Fruit fly (Drosophila melanogaster): ENCODE data around the gene mei-38.
A peak's percentile ranks its signal among the peaks of the same experiment; 100 is the strongest.

Gene mei-38

DNA sequence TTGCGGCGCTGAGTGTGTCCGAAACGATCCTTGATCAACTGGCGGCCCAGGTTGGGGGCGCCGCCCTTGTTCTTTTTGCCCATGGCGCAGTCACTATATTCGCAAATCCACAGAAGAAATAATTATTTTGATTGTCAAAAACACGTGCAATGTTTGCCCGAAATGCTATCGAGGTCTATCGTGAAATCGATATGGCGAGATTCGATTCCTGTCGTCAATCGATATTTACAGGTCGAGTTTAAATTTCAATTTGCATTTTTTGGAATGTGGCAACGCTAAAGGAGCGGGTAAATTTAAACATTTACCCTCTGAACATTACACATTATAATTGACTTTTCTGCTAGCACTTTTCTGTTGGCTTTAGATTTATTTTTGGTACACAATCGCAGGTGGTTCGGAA lies 12.8 kb upstream of the mei-38 start, which contains the start of gene Ns3:
TSS of gene Ns3 (minus strand) at position 188 of the 400 bp plus-strand sequence.
- no peak for TF ChIP-seq CG1620 (GFP tag; optimal IDR thresholded peaks at IDR 0.05)
- no peak for TF ChIP-seq pad (GFP tag; optimal IDR thresholded peaks at IDR 0.05)
- TF ChIP-seq ovo (GFP tag; optimal IDR thresholded peaks at IDR 0.05), result no peak
- no peak for TF ChIP-seq kay (GFP tag; ENCODE audit: borderline replicate concordance)
- no peak for TF ChIP-seq CG11617 (GFP tag; optimal IDR thresholded peaks at IDR 0.05)
- no peak for TF ChIP-seq CG5204 (GFP tag; optimal IDR thresholded peaks at IDR 0.05)
- no peak for TF ChIP-seq Hr96 (GFP tag; optimal IDR thresholded peaks at IDR 0.05)
- TF ChIP-seq toe (GFP tag; optimal IDR thresholded peaks at IDR 0.05), result no peak
- TF ChIP-seq tj (GFP tag; optimal IDR thresholded peaks at IDR 0.05), result no peak
- TF ChIP-seq CG7101 (tag; optimal IDR thresholded peaks at IDR 0.05), result no peak
- TF ChIP-seq bab1 (GFP tag; optimal IDR thresholded peaks at IDR 0.05), result peak; percentile 46
- peak; percentile 99 for TF ChIP-seq Mnt (GFP tag; optimal IDR thresholded peaks at IDR 0.05)
- no peak for TF ChIP-seq CG12768 (GFP tag; optimal IDR thresholded peaks at IDR 0.05)

- no peak for TF ChIP-seq CG7101 (tag; optimal IDR thresholded peaks at IDR 0.05)
- no peak for TF ChIP-seq kay (GFP tag; ENCODE audit: borderline replicate concordance)
- TF ChIP-seq cic (GFP tag; optimal IDR thresholded peaks at IDR 0.05), result no peak
- no peak for TF ChIP-seq toe (GFP tag; optimal IDR thresholded peaks at IDR 0.05)
- TF ChIP-seq Mnt (GFP tag; optimal IDR thresholded peaks at IDR 0.05), result no peak
- no peak for TF ChIP-seq CG1620 (GFP tag; optimal IDR thresholded peaks at IDR 0.05)
- no peak for TF ChIP-seq CG14711 (tag; optimal IDR thresholded peaks at IDR 0.05)
- TF ChIP-seq CG5204 (GFP tag; optimal IDR thresholded peaks at IDR 0.05), result no peak
- no peak for TF ChIP-seq tj (GFP tag; optimal IDR thresholded peaks at IDR 0.05)
- TF ChIP-seq ovo (GFP tag; optimal IDR thresholded peaks at IDR 0.05), result no peak
- TF ChIP-seq Clk (GFP tag; optimal IDR thresholded peaks at IDR 0.05), result no peak
- TF ChIP-seq CG7045 (GFP tag; optimal IDR thresholded peaks at IDR 0.05), result no peak
- no peak for TF ChIP-seq CG33017 (tag; optimal IDR thresholded peaks at IDR 0.05)
- no peak for TF ChIP-seq bab1 (GFP tag; optimal IDR thresholded peaks at IDR 0.05)
- no peak for TF ChIP-seq cnc (optimal IDR thresholded peaks at IDR 0.05)
Measured at dm6 chrX:1465707-1466504, 11.0 kb upstream of the mei-38 start, which contains the start of the genes O-fut2 and CG14777. Gene O-fut2 (minus strand): TSS chrX:1465996. Gene CG14777 (plus strand): TSS chrX:1466134.

- TF ChIP-seq pad (GFP tag; optimal IDR thresholded peaks at IDR 0.05) (peak; percentile 73), ovo (GFP tag; optimal IDR thresholded peaks at IDR 0.05) (peak; percentile 68), CG11617 (GFP tag; optimal IDR thresholded peaks at IDR 0.05) (peak; percentile 25), Crg-1 (GFP tag; optimal IDR thresholded peaks at IDR 0.05) (no peak), CG7101 (tag; optimal IDR thresholded peaks at IDR 0.05) (peak; percentile 10), Hr96 (GFP tag; optimal IDR thresholded peaks at IDR 0.05) (peak; percentile 52), Mnt (GFP tag; optimal IDR thresholded peaks at IDR 0.05) (peak; percentile 89), CG1620 (GFP tag; optimal IDR thresholded peaks at IDR 0.05) (no peak), CG33017 (tag; optimal IDR thresholded peaks at IDR 0.05) (no peak), tj (GFP tag; optimal IDR thresholded peaks at IDR 0.05) (peak; percentile 94), CG7045 (GFP tag; optimal IDR thresholded peaks at IDR 0.05) (no peak), bab1 (GFP tag; optimal IDR thresholded peaks at IDR 0.05) (peak; percentile 6), cnc (optimal IDR thresholded peaks at IDR 0.05) (peak; percentile 65 to 93), cic (GFP tag; optimal IDR thresholded peaks at IDR 0.05) (peak; percentile 99), CG12768 (GFP tag; optimal IDR thresholded peaks at IDR 0.05) (peak; percentile 17), CG14711 (tag; optimal IDR thresholded peaks at IDR 0.05) (no peak)
Measured at dm6 chrX:1466505-1467381, 10.1 kb upstream of the mei-38 start.

dm6 chrX:1467382-1467592 lies 9.6 kb upstream of the mei-38 start, which contains the start of gene CG14778:
Gene CG14778 (plus strand): TSS chrX:1467493.
- TF ChIP-seq cnc (optimal IDR thresholded peaks at IDR 0.05), result no peak
- TF ChIP-seq CG5204 (GFP tag; optimal IDR thresholded peaks at IDR 0.05), result no peak
- TF ChIP-seq Mnt (GFP tag; optimal IDR thresholded peaks at IDR 0.05), result no peak
- no peak for TF ChIP-seq CG7045 (GFP tag; optimal IDR thresholded peaks at IDR 0.05)
- TF ChIP-seq toe (GFP tag; optimal IDR thresholded peaks at IDR 0.05), result no peak
- no peak for TF ChIP-seq CG12768 (GFP tag; optimal IDR thresholded peaks at IDR 0.05)
- no peak for TF ChIP-seq CG7101 (tag; optimal IDR thresholded peaks at IDR 0.05)
- TF ChIP-seq CG11617 (GFP tag; optimal IDR thresholded peaks at IDR 0.05), result no peak
- TF ChIP-seq CG1620 (GFP tag; optimal IDR thresholded peaks at IDR 0.05), result no peak

DNA sequence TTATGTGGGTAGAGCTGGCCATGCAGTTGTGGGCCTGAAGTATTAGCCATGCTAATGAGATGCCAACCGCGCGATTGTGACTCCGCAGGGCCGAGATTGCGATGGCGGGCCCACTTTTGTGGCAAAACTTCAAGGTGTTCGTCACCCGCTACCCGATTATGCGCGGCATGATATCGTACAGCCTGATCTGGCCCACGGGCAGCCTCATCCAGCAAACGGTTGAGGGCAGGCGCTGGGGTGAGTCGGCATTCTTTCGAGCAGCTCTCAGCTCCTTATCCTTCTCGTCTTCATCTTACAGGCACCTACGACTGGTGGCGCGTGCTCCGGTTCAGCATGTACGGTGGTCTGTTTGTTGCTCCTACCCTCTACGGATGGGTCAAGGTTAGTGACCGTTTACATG lies 7.1 kb upstream of the mei-38 start, which contains the start of gene CG32808:
TSS of gene CG32808 (minus strand) at position 101 of the 400 bp plus-strand sequence.
- TF ChIP-seq CG7101 (tag; optimal IDR thresholded peaks at IDR 0.05) (no peak), cnc (optimal IDR thresholded peaks at IDR 0.05) (no peak), Clk (GFP tag; optimal IDR thresholded peaks at IDR 0.05) (no peak), CG1620 (GFP tag; optimal IDR thresholded peaks at IDR 0.05) (no peak), kay (GFP tag; ENCODE audit: borderline replicate concordance) (no peak), toe (GFP tag; optimal IDR thresholded peaks at IDR 0.05) (no peak), bab1 (GFP tag; optimal IDR thresholded peaks at IDR 0.05) (no peak), CG33017 (tag; optimal IDR thresholded peaks at IDR 0.05) (no peak), Crg-1 (GFP tag; optimal IDR thresholded peaks at IDR 0.05) (no peak), CG7045 (GFP tag; optimal IDR thresholded peaks at IDR 0.05) (no peak), tj (GFP tag; optimal IDR thresholded peaks at IDR 0.05) (no peak), ovo (GFP tag; optimal IDR thresholded peaks at IDR 0.05) (no peak), CG12768 (GFP tag; optimal IDR thresholded peaks at IDR 0.05) (no peak), Mnt (GFP tag; optimal IDR thresholded peaks at IDR 0.05) (no peak), Hr96 (GFP tag; optimal IDR thresholded peaks at IDR 0.05) (no peak), pad (GFP tag; optimal IDR thresholded peaks at IDR 0.05) (no peak), cic (GFP tag; optimal IDR thresholded peaks at IDR 0.05) (no peak), CG14711 (tag; optimal IDR thresholded peaks at IDR 0.05) (no peak)

All from whole organism, adult.